2 fruit fly cellular contexts compared by ENCODE assay signal in the genomic region with DNA sequence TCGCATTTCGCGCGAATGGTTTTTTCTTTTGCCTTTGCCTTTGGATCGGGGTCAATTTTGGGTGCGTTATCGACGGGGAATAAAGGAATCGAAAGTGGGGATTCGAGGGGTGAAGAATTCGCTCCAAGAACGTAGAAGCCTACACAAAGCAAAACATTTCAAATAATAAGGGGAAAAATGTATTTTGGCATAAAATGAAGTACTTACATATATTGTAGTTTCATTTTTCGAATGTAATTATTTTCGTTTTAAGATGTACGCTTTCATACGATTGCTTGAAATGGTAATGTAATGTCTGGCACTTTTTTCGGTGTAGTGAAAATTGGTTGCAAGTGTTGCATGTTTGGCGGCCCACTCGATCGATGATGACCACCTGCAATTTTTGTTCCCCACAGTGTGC.
TF ChIP-seq lines count a peak whose summit lies in the region.

No protein-coding gene starts in this region.

TF ChIP-seq in whole organism, prepupa, 60 proteins besides CTCF, POLR2A, EP300 and RAD21 (continues in another document):
- peak; percentile 30 for TF ChIP-seq cyc (GFP tag; optimal IDR thresholded peaks at IDR 0.05; lab: Kevin White, UChicago)
- TF ChIP-seq topi (GFP tag; optimal IDR thresholded peaks at IDR 0.05; lab: Kevin White, UChicago): peak; percentile 5
- TF ChIP-seq CG8119 (GFP tag; IDR thresholded peaks at IDR 0.05; lab: Robert Waterston, UW): no peak
- TF ChIP-seq Gug (GFP tag; IDR thresholded peaks at IDR 0.05; lab: Robert Waterston, UW): no peak
- no peak for TF ChIP-seq Lpt (GFP tag; optimal IDR thresholded peaks at IDR 0.05; lab: Kevin White, UChicago)
- TF ChIP-seq CG6163 (GFP tag; IDR thresholded peaks at IDR 0.05; lab: Robert Waterston, UW): no peak
- no peak for TF ChIP-seq esn (GFP tag; optimal IDR thresholded peaks at IDR 0.05; lab: Kevin White, UChicago)
- TF ChIP-seq CG4318 (GFP tag; optimal IDR thresholded peaks at IDR 0.05; lab: Kevin White, UChicago): no peak
- no peak for TF ChIP-seq Eip93F (GFP tag; optimal IDR thresholded peaks at IDR 0.05; lab: Kevin White, UChicago)
- TF ChIP-seq Ets96B (tag; optimal IDR thresholded peaks at IDR 0.05; lab: Kevin White, UChicago): no peak
- TF ChIP-seq Smox (GFP tag; optimal IDR thresholded peaks at IDR 0.05; lab: Kevin White, UChicago): peak; percentile 32
- TF ChIP-seq Met (GFP tag; optimal IDR thresholded peaks at IDR 0.05; lab: Kevin White, UChicago): peak; percentile 43
- no peak for TF ChIP-seq CG8319 (GFP tag; optimal IDR thresholded peaks at IDR 0.05; lab: Kevin White, UChicago)
- TF ChIP-seq fd85E (GFP tag; optimal IDR thresholded peaks at IDR 0.05; lab: Kevin White, UChicago): no peak
- TF ChIP-seq Blimp-1 (GFP tag; optimal IDR thresholded peaks at IDR 0.05; lab: Kevin White, UChicago): no peak
- peak; percentile 13 for TF ChIP-seq Hr39 (GFP tag; optimal IDR thresholded peaks at IDR 0.05; lab: Kevin White, UChicago)
- TF ChIP-seq dsx (GFP tag; optimal IDR thresholded peaks at IDR 0.05; lab: Kevin White, UChicago; ENCODE audit: poor library complexity, severe bottlenecking): no peak
- no peak for TF ChIP-seq spab (GFP tag; optimal IDR thresholded peaks at IDR 0.05; lab: Kevin White, UChicago)
- TF ChIP-seq Hr4 (GFP tag; optimal IDR thresholded peaks at IDR 0.05; lab: Kevin White, UChicago): no peak
- no peak for TF ChIP-seq ss (GFP tag; optimal IDR thresholded peaks at IDR 0.05; lab: Kevin White, UChicago)
- TF ChIP-seq net (GFP tag; optimal IDR thresholded peaks at IDR 0.05; lab: Kevin White, UChicago): no peak
- TF ChIP-seq pdm3 (GFP tag; optimal IDR thresholded peaks at IDR 0.05; lab: Kevin White, UChicago): no peak
- no peak for TF ChIP-seq CG9139 (GFP tag; optimal IDR thresholded peaks at IDR 0.05; lab: Kevin White, UChicago)
- TF ChIP-seq OdsH (GFP tag; optimal IDR thresholded peaks at IDR 0.05; lab: Kevin White, UChicago): no peak
- TF ChIP-seq fd59A (GFP tag; optimal IDR thresholded peaks at IDR 0.05; lab: Kevin White, UChicago): no peak
- no peak for TF ChIP-seq Sox102F (GFP tag; optimal IDR thresholded peaks at IDR 0.05; lab: Kevin White, UChicago)
- TF ChIP-seq CG3919 (GFP tag; optimal IDR thresholded peaks at IDR 0.05; lab: Kevin White, UChicago): no peak
- TF ChIP-seq eg (GFP tag; IDR thresholded peaks at IDR 0.05; lab: Robert Waterston, UW): no peak
- no peak for TF ChIP-seq acj6 (GFP tag; optimal IDR thresholded peaks at IDR 0.05; lab: Kevin White, UChicago)
- no peak for TF ChIP-seq fkh (GFP tag; optimal IDR thresholded peaks at IDR 0.05; lab: Kevin White, UChicago)
- TF ChIP-seq lz (GFP tag; optimal IDR thresholded peaks at IDR 0.05; lab: Kevin White, UChicago): peak; percentile 26
- TF ChIP-seq Hr38 (GFP tag; optimal IDR thresholded peaks at IDR 0.05; lab: Kevin White, UChicago): no peak
- TF ChIP-seq CG7368 (GFP tag; optimal IDR thresholded peaks at IDR 0.05; lab: Kevin White, UChicago): no peak
- TF ChIP-seq dac (GFP tag; optimal IDR thresholded peaks at IDR 0.05; lab: Kevin White, UChicago): no peak
- TF ChIP-seq CG15336 (GFP tag; IDR thresholded peaks at IDR 0.05; lab: Robert Waterston, UW): 0 out of 2 replicates have a peak, but pooled peaks have one; percentile 19
- no peak for TF ChIP-seq CG10631 (GFP tag; optimal IDR thresholded peaks at IDR 0.05; lab: Kevin White, UChicago)
- TF ChIP-seq Eip78C (GFP tag; lab: Kevin White, UChicago): peak; percentile 80
- TF ChIP-seq vri (GFP tag; optimal IDR thresholded peaks at IDR 0.05; lab: Kevin White, UChicago): no peak
- TF ChIP-seq Sox14 (GFP tag; optimal IDR thresholded peaks at IDR 0.05; lab: Kevin White, UChicago): peak; percentile 10
- no peak for TF ChIP-seq CG8632 (GFP tag; optimal IDR thresholded peaks at IDR 0.05; lab: Kevin White, UChicago)
- no peak for TF ChIP-seq Eip75B (GFP tag; optimal IDR thresholded peaks at IDR 0.05; lab: Kevin White, UChicago)
- TF ChIP-seq CG34406 (GFP tag; optimal IDR thresholded peaks at IDR 0.05; lab: Kevin White, UChicago): no peak
- peak; percentile 65 for TF ChIP-seq svp (GFP tag; lab: Kevin White, UChicago)
- no peak for TF ChIP-seq salr (GFP tag; optimal IDR thresholded peaks at IDR 0.05; lab: Kevin White, UChicago)
- TF ChIP-seq CG6854 (GFP tag; optimal IDR thresholded peaks at IDR 0.05; lab: Kevin White, UChicago): no peak
- no peak for TF ChIP-seq CG6276 (GFP tag; optimal IDR thresholded peaks at IDR 0.05; lab: Kevin White, UChicago)

TF ChIP-seq in whole organism, wandering third instar larva, 38 proteins besides CTCF, POLR2A, EP300 and RAD21:
- peak in 1 of 2 experiments; percentile 39 for TF ChIP-seq foxo (GFP tag; optimal IDR thresholded peaks at IDR 0.05; lab: Kevin White, UChicago)
- peak; percentile 36 for TF ChIP-seq rgr (GFP tag; optimal IDR thresholded peaks at IDR 0.05; lab: Kevin White, UChicago)
- peak; percentile 16 for TF ChIP-seq ey (GFP tag; optimal IDR thresholded peaks at IDR 0.05; lab: Kevin White, UChicago)
- peak; percentile 41 for TF ChIP-seq h (GFP tag; optimal IDR thresholded peaks at IDR 0.05; lab: Kevin White, UChicago)
- TF ChIP-seq woc (GFP tag; optimal IDR thresholded peaks at IDR 0.05; lab: Kevin White, UChicago): peak; percentile 41
- peak; percentile 23 for TF ChIP-seq psq (GFP tag; optimal IDR thresholded peaks at IDR 0.05; lab: Kevin White, UChicago)
- peak; percentile 31 for TF ChIP-seq fru (GFP tag; optimal IDR thresholded peaks at IDR 0.05; lab: Kevin White, UChicago)
- no peak for TF ChIP-seq Hnf4 (GFP tag; optimal IDR thresholded peaks at IDR 0.05; lab: Kevin White, UChicago)
- TF ChIP-seq lola (GFP tag; optimal IDR thresholded peaks at IDR 0.05; lab: Kevin White, UChicago): no peak
TF ChIP-seq in whole organism, wandering third instar larva: peak in this region for 7.
